Worm (Caenorhabditis elegans) whole organism, young adult: ENCODE results near the gene ani-2.

Experiments used
- B0035.1 ChIP-seq: sonication (generic microtip); optimal IDR thresholded peaks from 2 replicates; lab custom pipeline; 2016; ENCODE audit warnings: missing genetic modification characterization, mild to moderate bottlenecking, missing compliant biosample characterization, missing genotype, missing genetic modification reagents
- C17E4.6 ChIP-seq: fragments of 200-800 bp; sonication (Bioruptor generic); IDR thresholded peaks from 2 replicates; pipeline ENCODE4 v1.3.6; 2022; ENCODE audit warnings: missing genetic modification reagents, missing genetic modification characterization, missing compliant biosample characterization
- F22D6.2 ChIP-seq: sonication (generic microtip); optimal IDR thresholded peaks from 2 replicates; lab custom pipeline; 2016; ENCODE audit warnings: mild to moderate bottlenecking, missing genetic modification characterization, missing compliant biosample characterization
- F33H1.4 ChIP-seq: fragments of 200-800 bp; sonication (Bioruptor generic); IDR thresholded peaks from 2 replicates; pipeline ENCODE4 v1.3.6; 2022; ENCODE audit warnings: missing genetic modification reagents, missing genetic modification characterization, missing compliant biosample characterization
- F52B5.7 ChIP-seq: sonication (generic microtip); optimal IDR thresholded peaks from 2 replicates; lab custom pipeline; 2016; ENCODE audit warnings: mild to moderate bottlenecking, missing genetic modification characterization, missing compliant biosample characterization
- F57A8.1 ChIP-seq: fragments of 200-800 bp; sonication (Bioruptor generic); optimal IDR thresholded peaks from 2 replicates; lab custom pipeline; 2018; ENCODE audit warnings: mild to moderate bottlenecking, missing genetic modification characterization, moderate library complexity, missing compliant biosample characterization
- Y53G8AR.9 ChIP-seq: fragments of 200-800 bp; sonication (Bioruptor generic); conservative IDR thresholded peaks from 2 replicates; pipeline ENCODE4 v1.3.6; 2022; ENCODE audit warnings: missing genetic modification reagents, missing genetic modification characterization, missing compliant biosample characterization
- Y79H2A.3 ChIP-seq: fragments of 200-800 bp; sonication (Bioruptor generic); conservative IDR thresholded peaks from 2 replicates; pipeline ENCODE4 v1.3.6; 2022; ENCODE audit warnings: missing genetic modification reagents, missing genetic modification characterization, missing compliant biosample characterization
- aptf-3 ChIP-seq: fragments of 200-800 bp; sonication (Bioruptor generic); IDR thresholded peaks from 2 replicates; pipeline ENCODE4 v1.3.6; 2022; ENCODE audit warnings: missing genetic modification characterization, missing compliant biosample characterization
- athp-1 ChIP-seq: sonication (generic microtip); optimal IDR thresholded peaks from 2 replicates; lab custom pipeline; 2017; ENCODE audit warnings: mild to moderate bottlenecking, missing genetic modification characterization, missing compliant biosample characterization
- attf-6 ChIP-seq: fragments of 200-800 bp; sonication (Bioruptor generic); IDR thresholded peaks from 2 replicates; pipeline ENCODE4 v1.3.6; 2022; ENCODE audit warnings: missing genetic modification reagents, missing genetic modification characterization, missing compliant biosample characterization
- bed-1 ChIP-seq: fragments of 200-800 bp; sonication (Bioruptor generic); IDR thresholded peaks from 2 replicates; pipeline ENCODE4 v1.3.6; 2022; ENCODE audit warnings: missing genetic modification reagents, missing genetic modification characterization, missing compliant biosample characterization
- cebp-1 ChIP-seq, 2 experiments: fragments of 200-800 bp in 1 of 2; sonication (Bioruptor generic) in 1 of 2; sonication (generic microtip) in 1 of 2; IDR thresholded peaks in 1 of 2; optimal IDR thresholded peaks in 1 of 2; 2 replicates each; pipeline versions ENCODE4 v1.3.6 to Lab custom; 2017 to 2022; ENCODE audit warnings: missing compliant biosample characterization in 2 of 2, missing genetic modification characterization in 2 of 2, mild to moderate bottlenecking in 1 of 2, missing genetic modification reagents in 1 of 2, moderate library complexity in 1 of 2
- ceh-40 ChIP-seq: fragments of 200-800 bp; sonication (Bioruptor generic); IDR thresholded peaks from 2 replicates; pipeline ENCODE4 v1.3.6; 2022; ENCODE audit warnings: missing genetic modification characterization, missing compliant biosample characterization
- dox-1 ChIP-seq: fragments of 200-800 bp; sonication (Bioruptor generic); IDR thresholded peaks from 2 replicates; pipeline ENCODE4 v1.3.6; 2022; ENCODE audit warnings: missing genetic modification reagents, missing genetic modification characterization, missing compliant biosample characterization
- dpl-1 ChIP-seq: fragments of 150-350 bp; optimal IDR thresholded peaks from 2 replicates; lab custom pipeline; 2014; ENCODE audit warnings: missing biosample characterization, missing genetic modification reagents, missing genetic modification characterization
- ets-4 ChIP-seq: fragments of 200-800 bp; sonication (Bioruptor generic); optimal IDR thresholded peaks from 2 replicates; lab custom pipeline; 2018; ENCODE audit warnings: mild to moderate bottlenecking, missing genetic modification characterization, missing compliant biosample characterization
- fkh-3 ChIP-seq: sonication (generic microtip); optimal IDR thresholded peaks from 2 replicates; lab custom pipeline; 2016; ENCODE audit warnings: mild to moderate bottlenecking, missing genetic modification characterization, missing compliant biosample characterization
- hmg-1.2 ChIP-seq: fragments of 200-800 bp; sonication (Bioruptor generic); IDR thresholded peaks from 2 replicates; pipeline ENCODE4 v1.3.6; 2022; ENCODE audit warnings: missing genetic modification reagents, missing genetic modification characterization, missing compliant biosample characterization
- hmg-20 ChIP-seq: fragments of 200-800 bp; sonication (Bioruptor generic); IDR thresholded peaks from 2 replicates; pipeline ENCODE4 v1.3.6; 2022; ENCODE audit warnings: missing genetic modification reagents, missing genetic modification characterization, missing compliant biosample characterization
- hrde-1 ChIP-seq: sonication (generic microtip); optimal IDR thresholded peaks from 2 replicates; lab custom pipeline; 2016; ENCODE audit warnings: missing genetic modification characterization, mild to moderate bottlenecking, missing compliant biosample characterization, moderate library complexity, missing genotype, missing genetic modification reagents, borderline replicate concordance
- lag-1 ChIP-seq: fragments of 200-800 bp; sonication (Bioruptor generic); IDR thresholded peaks from 2 replicates; pipeline ENCODE4 v1.3.6; 2022; ENCODE audit warnings: missing genetic modification reagents, missing genetic modification characterization, missing compliant biosample characterization
- let-526 ChIP-seq: fragments of 200-800 bp; sonication (Bioruptor generic); IDR thresholded peaks from 2 replicates; pipeline ENCODE4 v1.3.6; 2022; ENCODE audit warnings: missing genetic modification reagents, missing genetic modification characterization, missing compliant biosample characterization
- lin-26 ChIP-seq: fragments of 200-800 bp; sonication (Bioruptor generic); IDR thresholded peaks from 2 replicates; pipeline ENCODE4 v1.3.6; 2022; ENCODE audit warnings: missing genetic modification reagents, missing genetic modification characterization, missing compliant biosample characterization
- lin-35 ChIP-seq, 3 experiments: fragments of 150-350 bp in 2 of 3; sonication (generic microtip) in 1 of 3; optimal IDR thresholded peaks; 2 replicates each; lab custom pipeline; 2014 to 2018; ENCODE audit warnings: missing biosample characterization in 3 of 3, missing genetic modification characterization in 3 of 3, missing genetic modification reagents in 3 of 3
- lin-40 ChIP-seq: sonication (generic microtip); optimal IDR thresholded peaks from 2 replicates; lab custom pipeline; 2016; ENCODE audit warnings: missing genetic modification characterization, mild to moderate bottlenecking, missing compliant biosample characterization, missing genotype, missing genetic modification reagents
- lin-54 ChIP-seq: fragments of 200-800 bp; sonication (Bioruptor generic); optimal IDR thresholded peaks from 2 replicates; lab custom pipeline; 2018; ENCODE audit warnings: mild to moderate bottlenecking, missing genetic modification characterization, missing compliant biosample characterization
- lir-1 ChIP-seq: fragments of 200-800 bp; sonication (Bioruptor generic); conservative IDR thresholded peaks from 2 replicates; pipeline ENCODE4 v1.3.6; 2022; ENCODE audit warnings: missing genetic modification reagents, missing genetic modification characterization, missing compliant biosample characterization
- lsl-1 ChIP-seq: fragments of 200-800 bp; sonication (Bioruptor generic); optimal IDR thresholded peaks from 2 replicates; lab custom pipeline; 2018; ENCODE audit warnings: mild to moderate bottlenecking, missing genetic modification characterization, moderate library complexity, missing compliant biosample characterization
- madf-6 ChIP-seq: fragments of 200-800 bp; sonication (Bioruptor generic); IDR thresholded peaks from 2 replicates; pipeline ENCODE4 v1.3.6; 2022; ENCODE audit warnings: missing genetic modification reagents, missing genetic modification characterization, missing compliant biosample characterization
- mcd-1 ChIP-seq: fragments of 200-800 bp; sonication (Bioruptor generic); IDR thresholded peaks from 2 replicates; pipeline ENCODE4 v1.3.6; 2022; ENCODE audit warnings: missing genetic modification reagents, missing genetic modification characterization, missing compliant biosample characterization
- mel-28 ChIP-seq: sonication (generic microtip); optimal IDR thresholded peaks from 2 replicates; lab custom pipeline; 2016; ENCODE audit warnings: borderline replicate concordance, mild to moderate bottlenecking, missing genetic modification characterization, missing compliant biosample characterization
- nfya-1 ChIP-seq: sonication (generic microtip); optimal IDR thresholded peaks from 2 replicates; lab custom pipeline; 2017; ENCODE audit warnings: antibody characterized with exemption, missing compliant biosample characterization, missing genetic modification characterization, borderline replicate concordance; ENCODE audit not compliant: insufficient read depth
- nfya-2 ChIP-seq: fragments of 200-800 bp; sonication (Bioruptor generic); IDR thresholded peaks from 2 replicates; pipeline ENCODE4 v1.3.6; 2022; ENCODE audit warnings: missing genetic modification reagents, missing genetic modification characterization, missing compliant biosample characterization
- nhr-27 ChIP-seq: fragments of 200-800 bp; sonication (Bioruptor generic); optimal IDR thresholded peaks from 2 replicates; lab custom pipeline; 2018; ENCODE audit warnings: mild to moderate bottlenecking, missing genetic modification characterization, moderate library complexity, missing compliant biosample characterization
- nhr-90 ChIP-seq: sonication (generic microtip); optimal IDR thresholded peaks from 2 replicates; lab custom pipeline; 2016; ENCODE audit warnings: missing genotype, mild to moderate bottlenecking, missing genetic modification characterization, missing compliant biosample characterization
- pbrm-1 ChIP-seq: fragments of 200-800 bp; sonication (Bioruptor generic); IDR thresholded peaks from 2 replicates; pipeline ENCODE4 v1.3.6; 2022; ENCODE audit warnings: missing genetic modification reagents, missing genetic modification characterization, missing compliant biosample characterization
- pha-4 ChIP-seq: fragments of 150-350 bp; sonication (generic microtip); optimal IDR thresholded peaks from 2 replicates; lab custom pipeline; 2014; ENCODE audit warnings: missing biosample characterization, missing genetic modification reagents, missing genetic modification characterization
- snpc-4 ChIP-seq, 5 experiments: fragments of 150-350 bp in 1 of 5; sonication (generic microtip) in 4 of 5; optimal IDR thresholded peaks; 2 replicates each; lab custom pipeline; 2014 to 2018; ENCODE audit warnings: missing genetic modification characterization in 5 of 5, missing biosample characterization in 3 of 5, antibody characterized with exemption in 2 of 5, mild to moderate bottlenecking in 2 of 5, missing compliant biosample characterization in 2 of 5, missing genotype in 2 of 5, moderate library complexity in 2 of 5, missing genetic modification reagents in 1 of 5
- sptf-2 ChIP-seq: fragments of 200-800 bp; sonication (Bioruptor generic); optimal IDR thresholded peaks from 2 replicates; lab custom pipeline; 2018; ENCODE audit warnings: mild to moderate bottlenecking, missing genetic modification characterization, missing compliant biosample characterization
- tlf-1 ChIP-seq: fragments of 200-800 bp; sonication (Bioruptor generic); optimal IDR thresholded peaks from 2 replicates; lab custom pipeline; 2018; ENCODE audit warnings: mild to moderate bottlenecking, missing genetic modification characterization, missing compliant biosample characterization
- zfh-2 ChIP-seq: fragments of 200-800 bp; sonication (Bioruptor generic); conservative IDR thresholded peaks from 2 replicates; pipeline ENCODE4 v1.3.6; 2022; ENCODE audit warnings: missing genetic modification reagents, missing genetic modification characterization, missing compliant biosample characterization
- ztf-25 ChIP-seq: fragments of 200-800 bp; sonication (Bioruptor generic); IDR thresholded peaks from 2 replicates; pipeline ENCODE4 v1.3.6; 2022; ENCODE audit warnings: missing genetic modification reagents, missing genetic modification characterization, missing compliant biosample characterization
- ztf-26 ChIP-seq: sonication (generic microtip); optimal IDR thresholded peaks from 2 replicates; lab custom pipeline; 2017; ENCODE audit warnings: missing genetic modification characterization, missing compliant biosample characterization

Gene ani-2

DNA sequence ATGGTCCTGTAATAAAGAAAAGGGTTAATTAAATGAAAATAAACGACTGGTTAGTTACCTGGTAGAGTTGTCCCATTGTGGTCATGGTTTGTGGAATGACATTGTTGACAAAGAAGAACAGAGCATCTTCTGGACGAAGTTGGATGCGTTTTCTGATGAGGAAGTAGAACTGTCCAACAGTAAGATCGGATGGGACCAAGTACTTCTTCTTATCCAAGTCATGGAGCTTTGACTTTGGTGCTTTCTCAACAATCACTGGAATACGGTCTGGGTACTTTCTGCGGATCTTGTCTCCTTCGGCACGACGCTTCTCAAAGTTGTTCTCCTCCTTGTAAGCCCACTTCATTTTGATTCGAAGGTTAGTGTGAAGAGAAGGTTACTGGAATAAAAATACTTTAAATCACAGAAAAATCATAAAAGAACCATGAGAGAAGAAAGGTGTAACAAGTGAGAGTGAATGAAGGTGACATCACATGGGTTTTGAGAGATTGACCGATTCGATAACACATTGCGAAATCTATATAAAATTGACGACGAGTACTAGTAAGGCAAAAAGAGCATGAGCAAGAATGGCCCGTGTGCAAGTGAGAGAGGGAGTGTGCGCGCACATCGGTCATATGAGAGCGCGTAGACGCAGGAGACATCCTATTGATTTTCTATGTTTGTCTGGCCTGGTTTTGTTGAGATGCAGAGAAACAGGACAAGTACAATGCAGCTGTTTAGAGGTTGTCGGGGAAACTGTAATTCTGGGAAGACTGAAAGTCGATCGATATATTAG is 17.6 kb downstream of the ani-2 start, which contains the start of gene lgg-1 (continued):
- no peak; the same call in 1 of the 2 replicates for TF ChIP-seq C17E4.6 (GFP tag; lab: Robert Waterston, UW)
- TF ChIP-seq zfh-2 (GFP tag; lab: Robert Waterston, UW): no peak; the same call in 1 of the 2 replicates
- TF ChIP-seq B0035.1 (tag; lab: Kevin White, UChicago): no peak
- TF ChIP-seq Y79H2A.3 (GFP tag; lab: Robert Waterston, UW): 0 out of 2 replicates have a peak, but pooled peaks have one; percentile 6
- TF ChIP-seq hmg-1.2 (GFP tag; lab: Robert Waterston, UW): peak; percentile 52
- no peak for TF ChIP-seq aptf-3 (GFP tag; lab: Robert Waterston, UW)
- no peak for TF ChIP-seq nfya-1 (tag; lab: Kevin White, UChicago)
- TF ChIP-seq F33H1.4 (GFP tag; lab: Robert Waterston, UW): no peak
- peak; percentile 72 for TF ChIP-seq athp-1 (tag; lab: Kevin White, UChicago)
- peak; percentile 43; the same call in 1 of the 2 replicates for TF ChIP-seq Y53G8AR.9 (GFP tag; lab: Robert Waterston, UW)
- TF ChIP-seq tlf-1 (GFP tag; lab: Kevin White, UChicago): no peak
- no peak for TF ChIP-seq attf-6 (GFP tag; lab: Robert Waterston, UW)
- TF ChIP-seq ceh-40 (GFP tag; lab: Robert Waterston, UW): 0 out of 2 replicates have a peak, but pooled peaks have one; percentile 16
- TF ChIP-seq ztf-26 (tag; lab: Kevin White, UChicago): peak; percentile 21
- TF ChIP-seq snpc-4 (GFP tag; optimal IDR thresholded peaks at IDR 0.05; lab: Kevin White, UChicago): no peak
- TF ChIP-seq snpc-4 (tag; optimal IDR thresholded peaks at IDR 0.05; lab: Kevin White, UChicago): peak in 3 of 4 experiments; percentile 1 to 12 (median 10)
- TF ChIP-seq cebp-1 (GFP tag; IDR thresholded peaks at IDR 0.05; lab: Robert Waterston, UW): peak; percentile 87
- peak; percentile 96 for TF ChIP-seq cebp-1 (tag; optimal IDR thresholded peaks at IDR 0.05; lab: Kevin White, UChicago)
- no peak for TF ChIP-seq sptf-2 (GFP tag; lab: Kevin White, UChicago)
- TF ChIP-seq F22D6.2: no peak
- no peak for TF ChIP-seq bed-1 (GFP tag; lab: Robert Waterston, UW)
- TF ChIP-seq lin-26: peak; percentile 56
- TF ChIP-seq mcd-1 (GFP tag; lab: Robert Waterston, UW): peak; percentile 56
- peak; percentile 83 for TF ChIP-seq pha-4
- peak; percentile 48 for TF ChIP-seq lin-54
- TF ChIP-seq lin-35 (GFP tag; optimal IDR thresholded peaks at IDR 0.05; lab: Kevin White, UChicago): peak in 1 of 3 experiments; percentile 60
- peak; percentile 33; the same call in 1 of the 2 replicates for TF ChIP-seq madf-6 (GFP tag; lab: Robert Waterston, UW)
- peak; percentile 40 for TF ChIP-seq dpl-1 (GFP tag; lab: Kevin White, UChicago)
- TF ChIP-seq hmg-20 (GFP tag; lab: Robert Waterston, UW): peak; percentile 6; the same call in 1 of the 2 replicates
- TF ChIP-seq dox-1 (GFP tag; lab: Robert Waterston, UW): peak; percentile 75
- no peak for TF ChIP-seq fkh-3
- peak; percentile 11 for TF ChIP-seq lin-40
- TF ChIP-seq F57A8.1 (GFP tag; lab: Kevin White, UChicago): peak; percentile 0

DNA sequence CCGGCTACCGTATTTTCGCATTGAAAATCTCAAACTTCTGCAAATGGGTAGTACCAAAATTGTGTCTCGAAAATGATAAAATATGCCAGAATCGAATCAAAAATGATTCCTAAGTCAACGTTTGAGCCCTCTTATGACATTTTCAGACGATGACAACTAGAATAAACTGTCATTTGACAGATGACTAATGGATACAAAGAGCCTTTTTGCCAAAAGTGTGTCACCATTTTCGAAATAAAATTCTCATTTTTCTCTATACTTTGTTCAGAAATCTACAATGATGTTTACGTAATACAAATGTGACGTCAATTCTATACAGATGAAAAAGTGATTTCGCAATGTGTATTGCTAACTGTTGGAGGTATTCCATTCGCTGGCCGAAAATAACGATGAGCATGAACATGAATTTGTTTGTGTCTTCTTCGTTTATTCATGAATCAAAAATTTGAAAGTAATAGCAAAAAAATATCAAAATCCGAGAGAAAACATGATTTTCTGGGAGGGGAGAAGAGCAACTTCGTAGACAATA is 18.6 kb downstream of the ani-2 start:
- TF ChIP-seq mel-28: peak; percentile 75
- TF ChIP-seq lag-1 (GFP tag; lab: Robert Waterston, UW): 0 out of 2 replicates have a peak, but pooled peaks have one; percentile 44
- TF ChIP-seq nhr-27 (tag; lab: Kevin White, UChicago): no peak
- 0 out of 2 replicates have a peak, but pooled peaks have one; percentile 31 for TF ChIP-seq lir-1 (GFP tag; lab: Robert Waterston, UW)
- peak; percentile 55 for TF ChIP-seq ets-4 (GFP tag; lab: Kevin White, UChicago)
- TF ChIP-seq nhr-90 (tag; lab: Kevin White, UChicago): peak; percentile 13
- TF ChIP-seq nfya-2: peak; percentile 81; the same call in 1 of the 2 replicates
- peak; percentile 73; the same call in 1 of the 2 replicates for TF ChIP-seq pbrm-1
- peak; percentile 85 for TF ChIP-seq F52B5.7 (tag; lab: Kevin White, UChicago)
- TF ChIP-seq hrde-1 (tag; lab: Kevin White, UChicago): peak; percentile 50
- peak; percentile 62; the same call in 1 of the 2 replicates for TF ChIP-seq let-526 (GFP tag; lab: Robert Waterston, UW)
- peak; percentile 30; the same call in 1 of the 2 replicates for TF ChIP-seq ztf-25 (GFP tag; lab: Robert Waterston, UW)
- TF ChIP-seq lsl-1 (GFP tag; lab: Kevin White, UChicago): no peak
